Fruit fly (Drosophila melanogaster) Kc167 (cell line): ENCODE measurements around the gene yellow-b.

ENCODE experiments used
- Myc ChIP-seq: fragments of >200 bp; optimal IDR thresholded peaks from 2 replicates; lab custom pipeline; 2017; ENCODE audit warnings: missing external identifiers
- psq ChIP-seq: fragments of >200 bp; optimal IDR thresholded peaks from 2 replicates; lab custom pipeline; 2017; ENCODE audit warnings: missing external identifiers

- TF ChIP-seq psq (lab: Kevin White, UChicago): no peak
- TF ChIP-seq Myc (lab: Kevin White, UChicago): no peak
Observed at dm6 chr2L:16715841-16716701, 38.1 kb upstream of the yellow-b start, which contains the start of the genes Cyt-c-d and CG31808.
